Worm (Caenorhabditis elegans) whole organism, L1 larva: ENCODE measurements around the gene clec-264.

Source experiments
- aha-1 ChIP-seq: fragments of 150-350 bp; optimal IDR thresholded peaks from 2 replicates; lab custom pipeline; 2014; ENCODE audit warnings: missing biosample characterization, missing genetic modification characterization
- alr-1 ChIP-seq: fragments of 200-800 bp; sonication (Bioruptor generic); optimal IDR thresholded peaks from 2 replicates; lab custom pipeline; 2018; ENCODE audit warnings: borderline replicate concordance, mild to moderate bottlenecking, missing genetic modification characterization, missing compliant biosample characterization
- dsc-1 ChIP-seq: sonication (generic microtip); optimal IDR thresholded peaks from 2 replicates; lab custom pipeline; 2016; ENCODE audit warnings: mild to moderate bottlenecking, missing genetic modification characterization, missing compliant biosample characterization
- hlh-4 ChIP-seq: sonication (generic microtip); optimal IDR thresholded peaks from 2 replicates; lab custom pipeline; 2016; ENCODE audit warnings: mild to moderate bottlenecking, missing genetic modification characterization, missing compliant biosample characterization
- ztf-11 ChIP-seq, 2 experiments: sonication (generic microtip); optimal IDR thresholded peaks; 2 replicates each; lab custom pipeline; 2016 to 2017; ENCODE audit warnings: missing genetic modification characterization in 2 of 2, missing biosample characterization in 1 of 2, missing compliant biosample characterization in 1 of 2

ce11 chrV:20824962-20825609 is 25.4 kb downstream of the clec-264 start, which contains the start of the genes gcy-22 and grl-14:
- TF ChIP-seq aha-1 (tag; lab: Kevin White, UChicago) (no peak), hlh-4 (tag; lab: Kevin White, UChicago) (no peak), ztf-11 (tag; optimal IDR thresholded peaks at IDR 0.05; lab: Kevin White, UChicago) (no peak), alr-1 (no peak), dsc-1 (tag; lab: Kevin White, UChicago) (no peak)
